Worm (Caenorhabditis elegans): Measurements from ENCODE around the gene maph-9.
A peak's percentile ranks its signal among the peaks of the same experiment; 100 is the strongest.

Gene maph-9

DNA sequence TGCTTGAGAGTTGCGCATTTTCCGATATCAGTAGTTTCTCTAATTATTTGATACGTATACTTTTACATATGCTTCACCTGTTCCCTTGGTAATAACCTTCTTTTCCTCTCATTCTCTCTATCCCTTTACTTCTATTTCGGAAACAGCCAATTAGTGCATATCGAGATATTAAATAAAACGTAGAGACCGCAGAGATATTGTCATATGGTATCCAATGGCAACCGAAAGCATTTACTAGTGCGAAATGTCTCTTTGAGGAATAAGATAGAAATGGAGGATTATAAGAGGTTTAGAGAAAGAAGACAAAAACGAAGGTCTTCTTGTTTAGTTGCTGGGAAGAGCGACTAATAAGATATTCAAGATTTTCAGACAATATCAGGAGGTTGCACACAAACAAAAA, at the start of gene maph-9:
TSS of gene maph-9 (plus strand) at position 273 of the 400 bp plus-strand sequence.
- TF ChIP-seq elt-2 (tag; optimal IDR thresholded peaks at IDR 0.05) (no peak), zip-5 (tag; optimal IDR thresholded peaks at IDR 0.05) (no peak), fkh-6 (tag; optimal IDR thresholded peaks at IDR 0.05) (no peak), tbx-2 (tag; optimal IDR thresholded peaks at IDR 0.05) (no peak), ceh-14 (tag; optimal IDR thresholded peaks at IDR 0.05) (peak; percentile 30), ceh-9 (tag; optimal IDR thresholded peaks at IDR 0.05) (no peak), mec-3 (tag; optimal IDR thresholded peaks at IDR 0.05; ENCODE audit: borderline replicate concordance) (no peak), ceh-31 (tag; optimal IDR thresholded peaks at IDR 0.05) (peak; percentile 28), hlh-6 (tag; optimal IDR thresholded peaks at IDR 0.05) (no peak), ttx-3 (tag; optimal IDR thresholded peaks at IDR 0.05) (no peak), nfya-1 (tag; optimal IDR thresholded peaks at IDR 0.05) (peak; percentile 44), ceh-6 (GFP tag; optimal IDR thresholded peaks at IDR 0.05) (no peak)

ce11 chrIV:7107893-7108292, 48.5 kb upstream of the maph-9 start, which contains the start of gene ZC477.2:
ZC477.2 (plus strand) TSS chrIV:7108193.
- TF ChIP-seq eyg-1 (tag; optimal IDR thresholded peaks at IDR 0.05) (no peak), pqm-1 (tag; optimal IDR thresholded peaks at IDR 0.05) (no peak), Y22D7AL.16 (tag; optimal IDR thresholded peaks at IDR 0.05) (no peak), fkh-10 (GFP tag; optimal IDR thresholded peaks at IDR 0.05) (no peak), odd-2 (tag; optimal IDR thresholded peaks at IDR 0.05) (no peak), pha-4 (tag; optimal IDR thresholded peaks at IDR 0.05) (no peak), T23F11.4 (GFP tag; optimal IDR thresholded peaks at IDR 0.05) (no peak), hlh-13 (GFP tag; optimal IDR thresholded peaks at IDR 0.05) (no peak), gmeb-2 (tag; optimal IDR thresholded peaks at IDR 0.05) (no peak), ceh-6 (GFP tag; optimal IDR thresholded peaks at IDR 0.05) (no peak), lin-11 (tag; optimal IDR thresholded peaks at IDR 0.05) (no peak), ztf-16 (tag; optimal IDR thresholded peaks at IDR 0.05) (no peak), unc-3 (GFP tag; conservative IDR thresholded peaks at IDR 0.05) (no peak), unc-3 (tag; optimal IDR thresholded peaks at IDR 0.05) (no peak), syd-9 (tag; optimal IDR thresholded peaks at IDR 0.05) (no peak), hlh-15 (tag; optimal IDR thresholded peaks at IDR 0.05) (no peak), elt-2 (tag; optimal IDR thresholded peaks at IDR 0.05) (no peak)

DNA sequence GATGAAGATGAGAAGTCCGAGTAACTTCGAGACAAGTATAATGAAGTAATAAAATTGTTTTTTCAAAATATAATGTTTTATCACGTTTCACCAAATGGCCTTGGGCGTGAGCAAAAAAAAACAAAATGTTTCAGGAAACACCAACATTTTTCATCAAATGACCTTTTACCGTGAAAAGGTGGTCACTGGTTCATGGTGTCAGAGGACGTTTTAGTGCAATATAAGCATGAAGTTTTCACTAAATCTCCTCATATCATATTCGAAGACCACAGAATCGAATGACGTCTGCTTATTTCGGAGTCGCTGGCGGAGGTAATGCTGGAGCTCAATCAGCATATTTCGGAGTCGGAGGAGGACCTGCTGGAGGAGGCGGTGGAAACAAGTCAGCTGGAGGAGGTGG, 45.1 kb upstream of the maph-9 start, which contains the start of the genes ZC477.7 and ssq-3:
TSS of gene ZC477.7 (minus strand) at position 101 of the 400 bp plus-strand sequence.
TSS of gene ssq-3 (plus strand) at position 251 of the 400 bp plus-strand sequence.
- TF ChIP-seq nhr-232 (tag; optimal IDR thresholded peaks at IDR 0.05): no peak
- no peak for TF ChIP-seq K02D7.2 (tag; optimal IDR thresholded peaks at IDR 0.05)
- TF ChIP-seq tbx-7 (tag; optimal IDR thresholded peaks at IDR 0.05): no peak
- TF ChIP-seq pros-1 (tag; optimal IDR thresholded peaks at IDR 0.05): no peak
- TF ChIP-seq pha-4 (tag; optimal IDR thresholded peaks at IDR 0.05): no peak
- TF ChIP-seq K09A11.1 (tag; optimal IDR thresholded peaks at IDR 0.05; ENCODE audit: insufficient read depth): no peak
- no peak for TF ChIP-seq fkh-10 (GFP tag; optimal IDR thresholded peaks at IDR 0.05)
- no peak for TF ChIP-seq sdc-2 (tag; optimal IDR thresholded peaks at IDR 0.05)
- no peak for TF ChIP-seq ztf-16 (tag; optimal IDR thresholded peaks at IDR 0.05)
- no peak for TF ChIP-seq pha-2 (tag; optimal IDR thresholded peaks at IDR 0.05)
- no peak for TF ChIP-seq ceh-22 (tag; optimal IDR thresholded peaks at IDR 0.05)
- no peak for TF ChIP-seq ceh-45 (GFP tag; IDR thresholded peaks at IDR 0.05)
- TF ChIP-seq nfya-1 (tag; optimal IDR thresholded peaks at IDR 0.05): no peak
- TF ChIP-seq ceh-9 (tag; optimal IDR thresholded peaks at IDR 0.05): no peak

DNA sequence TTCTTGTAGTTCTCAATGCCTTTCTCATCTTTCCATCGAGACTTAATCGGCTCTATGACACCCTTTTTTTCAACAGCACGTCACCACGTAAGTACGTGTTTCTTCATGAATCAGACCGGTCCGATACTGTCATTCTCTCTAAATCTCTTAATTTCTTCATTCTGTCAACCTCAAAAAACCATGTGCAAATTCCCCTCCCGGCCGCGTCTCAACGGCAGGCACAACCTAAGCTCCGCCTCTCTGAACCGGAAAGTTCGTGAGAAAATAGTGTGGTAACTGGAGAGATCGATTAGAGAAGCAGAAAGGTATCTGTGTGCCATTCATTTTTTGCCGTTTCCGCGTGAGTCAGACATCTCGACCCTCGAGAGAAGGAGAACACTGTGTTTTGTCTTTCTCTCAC, 41.8 kb upstream of the maph-9 start, which contains the start of gene nas-8:
TSS of gene nas-8 (plus strand) at position 301 of the 400 bp plus-strand sequence.
- no peak for TF ChIP-seq madf-2 (tag; optimal IDR thresholded peaks at IDR 0.05)
